Worm (Caenorhabditis elegans): ENCODE data around the gene xol-1.
A peak's percentile ranks its signal among the peaks of the same experiment; 100 is the strongest.

The xol-1 gene

ce11 chrX:8021609-8022008, 19.5 kb upstream of the xol-1 start:
- TF ChIP-seq unc-39 (tag; optimal IDR thresholded peaks at IDR 0.05) (no peak), ceh-9 (tag; optimal IDR thresholded peaks at IDR 0.05) (no peak), pha-4 (tag; optimal IDR thresholded peaks at IDR 0.05) (peak; percentile 55), egl-27 (tag; optimal IDR thresholded peaks at IDR 0.05) (peak; percentile 9), nhr-28 (tag; optimal IDR thresholded peaks at IDR 0.05) (no peak), ztf-11 (tag; optimal IDR thresholded peaks at IDR 0.05) (no peak), nhr-23 (tag; optimal IDR thresholded peaks at IDR 0.05) (no peak), ZK546.5 (tag; optimal IDR thresholded peaks at IDR 0.05) (no peak), nfya-1 (tag; optimal IDR thresholded peaks at IDR 0.05; ENCODE audit: insufficient read depth) (peak; percentile 89), skn-1 (tag; optimal IDR thresholded peaks at IDR 0.05) (no peak), nhr-67 (tag; optimal IDR thresholded peaks at IDR 0.05) (no peak), egl-5 (tag; optimal IDR thresholded peaks at IDR 0.05) (peak; percentile 92), nhr-76 (tag; optimal IDR thresholded peaks at IDR 0.05) (no peak), jun-1 (tag; optimal IDR thresholded peaks at IDR 0.05) (peak; percentile 30), nhr-11 (tag; optimal IDR thresholded peaks at IDR 0.05) (peak; percentile 61), hmg-11 (tag; optimal IDR thresholded peaks at IDR 0.05) (peak; percentile 65), zag-1 (tag; optimal IDR thresholded peaks at IDR 0.05) (no peak), R02D3.7 (tag; optimal IDR thresholded peaks at IDR 0.05) (no peak), fos-1 (tag; optimal IDR thresholded peaks at IDR 0.05) (no peak), elt-1 (tag; optimal IDR thresholded peaks at IDR 0.05) (no peak), ceh-82 (tag; optimal IDR thresholded peaks at IDR 0.05) (no peak), sea-2 (GFP tag; optimal IDR thresholded peaks at IDR 0.05) (no peak), pqm-1 (tag; optimal IDR thresholded peaks at IDR 0.05) (no peak), nhr-43 (tag; optimal IDR thresholded peaks at IDR 0.05; ENCODE audit: poor library complexity, severe bottlenecking) (no peak), fkh-2 (tag; optimal IDR thresholded peaks at IDR 0.05) (no peak), nhr-25 (tag; optimal IDR thresholded peaks at IDR 0.05) (no peak), nhr-77 (tag; optimal IDR thresholded peaks at IDR 0.05) (no peak), fkh-10 (GFP tag; optimal IDR thresholded peaks at IDR 0.05) (peak; percentile 87), ztf-4 (tag; optimal IDR thresholded peaks at IDR 0.05) (no peak), lsy-12 (tag; optimal IDR thresholded peaks at IDR 0.05) (peak; percentile 72), daf-12 (tag; optimal IDR thresholded peaks at IDR 0.05) (no peak), eor-1 (tag; optimal IDR thresholded peaks at IDR 0.05) (no peak), ceh-28 (tag; optimal IDR thresholded peaks at IDR 0.05) (no peak), ceh-16 (tag; optimal IDR thresholded peaks at IDR 0.05) (no peak), elt-3 (tag; optimal IDR thresholded peaks at IDR 0.05) (no peak), lin-15B (tag; optimal IDR thresholded peaks at IDR 0.05) (peak; percentile 28), mdl-1 (tag; optimal IDR thresholded peaks at IDR 0.05) (peak; percentile 64), snpc-4 (tag; optimal IDR thresholded peaks at IDR 0.05) (peak; percentile 34), lin-39 (tag; optimal IDR thresholded peaks at IDR 0.05) (peak; percentile 95), ama-1 (optimal IDR thresholded peaks at IDR 0.05) (peak; percentile 49), mml-1 (tag; optimal IDR thresholded peaks at IDR 0.05) (no peak), nhr-12 (tag; optimal IDR thresholded peaks at IDR 0.05) (no peak), unc-62 (GFP tag; optimal IDR thresholded peaks at IDR 0.05) (peak; percentile 80), nhr-237 (tag; optimal IDR thresholded peaks at IDR 0.05) (no peak), elt-2 (tag; optimal IDR thresholded peaks at IDR 0.05) (peak; percentile 9), aly-2 (tag; optimal IDR thresholded peaks at IDR 0.05) (no peak), tbx-2 (tag; optimal IDR thresholded peaks at IDR 0.05) (peak; percentile 40)

- peak; percentile 54 for TF ChIP-seq pha-4 (tag; optimal IDR thresholded peaks at IDR 0.05)
- TF ChIP-seq nhr-237 (tag; optimal IDR thresholded peaks at IDR 0.05), result no peak
- no peak for TF ChIP-seq eor-1 (tag; optimal IDR thresholded peaks at IDR 0.05)
- no peak for TF ChIP-seq nhr-67 (tag; optimal IDR thresholded peaks at IDR 0.05)
- no peak for TF ChIP-seq ama-1 (optimal IDR thresholded peaks at IDR 0.05)
- no peak for TF ChIP-seq nhr-11 (tag; optimal IDR thresholded peaks at IDR 0.05)
- TF ChIP-seq ceh-82 (tag; optimal IDR thresholded peaks at IDR 0.05), result no peak
- peak; percentile 86 for TF ChIP-seq elt-2 (tag; optimal IDR thresholded peaks at IDR 0.05)
- TF ChIP-seq pqm-1 (tag; optimal IDR thresholded peaks at IDR 0.05), result peak; percentile 79
- no peak for TF ChIP-seq snpc-4 (tag; optimal IDR thresholded peaks at IDR 0.05)
- TF ChIP-seq jun-1 (tag; optimal IDR thresholded peaks at IDR 0.05), result peak; percentile 73
- TF ChIP-seq elt-1 (tag; optimal IDR thresholded peaks at IDR 0.05), result no peak
Observed at ce11 chrX:8022728-8023127, 18.4 kb upstream of the xol-1 start.

Data from whole organism, L3 larva.